Worm (Caenorhabditis elegans) whole organism, L1 larva: ENCODE data around the gene cyp-13A5.

Experiments used
- blmp-1 ChIP-seq: fragments of 150-350 bp; optimal IDR thresholded peaks from 2 replicates; lab custom pipeline; 2014; ENCODE audit warnings: missing biosample characterization, missing genetic modification characterization
- elt-2 ChIP-seq: sonication (generic microtip); optimal IDR thresholded peaks from 2 replicates; lab custom pipeline; 2016; ENCODE audit warnings: missing genetic modification characterization, mild to moderate bottlenecking, inconsistent platforms, missing compliant biosample characterization, missing genetic modification reagents
- fkh-10 ChIP-seq: sonication (generic microtip); optimal IDR thresholded peaks from 2 replicates; lab custom pipeline; 2017; ENCODE audit warnings: missing biosample characterization, missing genetic modification reagents, missing genetic modification characterization
- fos-1 ChIP-seq: fragments of 150-350 bp; optimal IDR thresholded peaks from 2 replicates; lab custom pipeline; 2014; ENCODE audit warnings: missing biosample characterization, missing genetic modification characterization
- lsy-2 ChIP-seq, 2 experiments: fragments of 150-350 bp; optimal IDR thresholded peaks; 2 replicates each; lab custom pipeline; 2014; ENCODE audit warnings: missing biosample characterization in 2 of 2, missing genetic modification characterization in 2 of 2
- tlp-1 ChIP-seq: fragments of 150-350 bp; optimal IDR thresholded peaks from 2 replicates; lab custom pipeline; 2014; ENCODE audit warnings: missing biosample characterization, missing genetic modification characterization
- unc-62 ChIP-seq: fragments of 150-350 bp; optimal IDR thresholded peaks from 2 replicates; lab custom pipeline; 2014; ENCODE audit warnings: missing biosample characterization, missing genetic modification reagents, missing genetic modification characterization

DNA sequence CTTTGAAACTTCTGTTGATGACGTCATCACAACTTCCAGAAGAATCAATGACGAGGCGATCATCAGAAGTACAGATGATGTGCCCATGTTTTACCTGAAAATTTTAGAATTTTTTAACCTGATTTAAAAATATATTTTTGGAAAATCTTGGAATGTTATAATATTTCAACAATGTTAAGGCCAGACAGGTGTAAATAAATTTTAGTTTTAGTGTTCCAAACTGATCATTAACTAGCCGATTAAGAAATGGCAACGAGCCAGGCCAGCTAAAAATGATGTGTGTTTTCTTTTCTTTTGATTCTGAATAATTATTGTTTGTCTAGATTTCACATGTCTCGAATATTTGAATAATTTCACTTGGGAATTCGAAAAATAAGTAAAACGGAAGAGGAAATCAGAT, 24.4 kb downstream of the cyp-13A5 start, which contains the start of gene T10B9.9:
- TF ChIP-seq tlp-1 (tag; lab: Kevin White, UChicago) (no peak), fkh-10 (GFP tag; lab: Kevin White, UChicago) (no peak), unc-62 (GFP tag; lab: Kevin White, UChicago) (no peak), lsy-2 (tag; optimal IDR thresholded peaks at IDR 0.05; lab: Kevin White, UChicago) (no peak), fos-1 (tag; lab: Kevin White, UChicago) (no peak), blmp-1 (tag; lab: Kevin White, UChicago) (no peak), elt-2 (tag; lab: Kevin White, UChicago) (no peak)
